Fruit fly (Drosophila melanogaster) S2 (cell line): Measurements from ENCODE around the gene CG13627.

ENCODE experiments used
- CG8478 ChIP-seq: fragments of >200 bp; optimal IDR thresholded peaks from 2 replicates; lab custom pipeline; 2018
- CTCF ChIP-seq, 2 experiments: fragments of >200 bp; optimal IDR thresholded peaks; 2 replicates each; lab custom pipeline; 2018

Gene CG13627

DNA sequence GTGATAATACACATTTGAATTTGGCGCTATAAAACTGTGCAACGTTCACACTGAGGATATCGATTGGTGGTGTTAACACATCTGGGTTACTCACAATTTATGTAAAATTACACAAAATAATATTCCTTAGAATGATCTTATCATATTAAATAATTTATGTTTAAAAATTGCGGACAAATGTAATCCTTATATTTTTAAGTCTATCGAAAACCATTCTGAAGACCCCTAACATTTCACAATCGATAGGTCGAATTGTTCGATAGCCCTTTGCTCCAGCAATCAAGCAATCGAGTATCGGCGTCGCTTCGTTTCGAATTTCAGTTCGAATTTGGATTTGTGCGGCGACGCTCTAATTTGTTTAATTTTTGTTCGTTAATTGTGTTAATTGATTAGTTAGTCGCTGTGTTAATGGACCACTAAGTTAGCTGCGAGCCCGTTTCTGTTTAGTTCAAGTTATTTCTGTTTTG is 41.0 kb downstream of the CG13627 start, which contains the start of gene asp:
Gene asp, plus strand, starts transcription at position 289 of the 467 bp plus-strand sequence.
- TF ChIP-seq CG8478 (lab: Kevin White, UChicago) (no peak), CTCF (optimal IDR thresholded peaks at IDR 0.05; lab: Kevin White, UChicago) (no peak)

DNA sequence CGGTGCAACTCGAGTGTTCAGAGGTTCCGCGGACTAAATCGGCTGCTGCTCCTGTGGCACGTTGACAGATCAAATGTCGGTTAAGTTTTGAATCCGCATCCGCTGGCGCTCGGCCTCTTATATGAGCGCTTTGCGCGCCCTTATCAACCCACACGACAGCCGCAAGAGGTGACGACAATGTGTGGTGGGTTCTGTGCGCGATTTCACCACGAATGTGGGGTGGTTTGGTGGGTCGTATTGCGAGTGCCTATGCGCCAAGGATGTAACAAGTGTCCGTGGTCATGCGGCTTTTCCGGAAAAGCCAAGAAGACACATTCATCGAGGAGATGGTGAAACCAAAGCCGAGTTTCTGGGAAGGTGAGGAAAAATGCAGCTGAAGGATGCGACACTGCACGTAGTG is 52.4 kb downstream of the CG13627 start, which contains the start of gene AstA:
Gene AstA, minus strand, starts transcription at position 101 of the 400 bp plus-strand sequence.
- TF ChIP-seq CG8478 (lab: Kevin White, UChicago) (no peak), CTCF (optimal IDR thresholded peaks at IDR 0.05; lab: Kevin White, UChicago) (no peak)

DNA sequence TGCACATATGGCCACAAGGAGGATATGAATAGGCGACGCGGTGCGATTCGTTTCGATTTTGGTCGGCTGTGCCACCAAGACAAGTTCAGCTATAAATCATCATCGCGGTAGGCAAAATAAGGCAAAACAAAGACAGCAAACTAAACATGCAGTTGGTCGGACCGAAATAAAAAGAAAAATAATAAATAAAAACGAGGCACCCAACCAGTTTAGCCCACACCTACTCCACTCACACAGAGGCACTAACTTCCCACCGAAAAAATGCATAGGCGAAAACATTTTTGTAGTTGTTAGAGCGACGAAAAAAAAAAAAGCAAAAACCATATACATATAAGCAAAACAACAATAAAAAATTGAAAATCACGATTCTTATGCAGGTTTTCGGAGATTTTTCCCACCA is 54.1 kb downstream of the CG13627 start:
- no peak for TF ChIP-seq CG8478 (lab: Kevin White, UChicago)
- TF ChIP-seq CTCF (optimal IDR thresholded peaks at IDR 0.05; lab: Kevin White, UChicago): no peak
